Fruit fly (Drosophila melanogaster): Measurements from ENCODE around the gene CG31368.

CG31368 gene

dm6 chr3R:11872692-11873091 is 9.9 kb upstream of the CG31368 start (continued):
- TF ChIP-seq CG8388 (GFP tag; optimal IDR thresholded peaks at IDR 0.05) (peak; percentile 34), CG9215 (GFP tag; IDR thresholded peaks at IDR 0.05) (no peak), zen (tag; optimal IDR thresholded peaks at IDR 0.05) (peak; percentile 51), gem (tag; optimal IDR thresholded peaks at IDR 0.05) (peak; percentile 69), D19B (GFP tag; optimal IDR thresholded peaks at IDR 0.05) (peak; percentile 70), Rfx (GFP tag; IDR thresholded peaks at IDR 0.05) (peak; percentile 64), CG11085 (GFP tag; IDR thresholded peaks at IDR 0.05) (no peak), D (optimal IDR thresholded peaks at IDR 0.05) (no peak), D (GFP tag; optimal IDR thresholded peaks at IDR 0.05) (peak; percentile 15), CG13775 (GFP tag; optimal IDR thresholded peaks at IDR 0.05) (no peak), Blimp-1 (GFP tag; optimal IDR thresholded peaks at IDR 0.05) (peak; percentile 60), CG2712 (tag; optimal IDR thresholded peaks at IDR 0.05) (peak; percentile 67), Sry-δ (GFP tag; optimal IDR thresholded peaks at IDR 0.05) (no peak), CG32767 (GFP tag; IDR thresholded peaks at IDR 0.05) (peak; percentile 14; the same call in 1 of the 2 replicates), Lhr (GFP tag; optimal IDR thresholded peaks at IDR 0.05) (no peak), Drgx (GFP tag; IDR thresholded peaks at IDR 0.05) (peak; percentile 10; the same call in 1 of the 2 replicates), H2.0 (GFP tag; IDR thresholded peaks at IDR 0.05) (peak; percentile 56), otp (GFP tag; IDR thresholded peaks at IDR 0.05) (peak; percentile 32; the same call in 1 of the 3 replicates), CG6813 (GFP tag; optimal IDR thresholded peaks at IDR 0.05) (peak; percentile 57), C15 (GFP tag; IDR thresholded peaks at IDR 0.05) (0 out of 3 replicates have a peak, but pooled peaks have one; percentile 23), CG17328 (GFP tag; IDR thresholded peaks at IDR 0.05) (peak; percentile 50), ap (GFP tag; IDR thresholded peaks at IDR 0.05) (0 out of 2 replicates have a peak, but pooled peaks have one; percentile 12), CG7839 (tag; optimal IDR thresholded peaks at IDR 0.05) (peak; percentile 44), sens (GFP tag) (peak; percentile 84), Doc2 (GFP tag; IDR thresholded peaks at IDR 0.05) (0 out of 2 replicates have a peak, but pooled peaks have one; percentile 23), sna (GFP tag; IDR thresholded peaks at IDR 0.05; ENCODE audit: partially characterized antibody) (no peak), D19A (tag; optimal IDR thresholded peaks at IDR 0.05) (peak; percentile 56), cwo (GFP tag; optimal IDR thresholded peaks at IDR 0.05) (peak; percentile 57), dm (GFP tag; optimal IDR thresholded peaks at IDR 0.05) (no peak), CG18764 (GFP tag; optimal IDR thresholded peaks at IDR 0.05) (peak; percentile 12), luna (GFP tag; optimal IDR thresholded peaks at IDR 0.05) (no peak), Fer3 (tag; optimal IDR thresholded peaks at IDR 0.05) (peak; percentile 42), org-1 (GFP tag; optimal IDR thresholded peaks at IDR 0.05) (peak; percentile 11), Deaf1 (tag; optimal IDR thresholded peaks at IDR 0.05) (peak; percentile 1), CG10147 (GFP tag; optimal IDR thresholded peaks at IDR 0.05) (peak; percentile 25), CG34422 (GFP tag; IDR thresholded peaks at IDR 0.05) (peak; percentile 48; the same call in 1 of the 3 replicates), CG6254 (GFP tag; optimal IDR thresholded peaks at IDR 0.05) (peak; percentile 28), ATbp (GFP tag; optimal IDR thresholded peaks at IDR 0.05) (peak; percentile 16), Six4 (GFP tag; optimal IDR thresholded peaks at IDR 0.05) (peak; percentile 6), aop (GFP tag; IDR thresholded peaks at IDR 0.05) (0 out of 2 replicates have a peak, but pooled peaks have one; percentile 4)

DNA sequence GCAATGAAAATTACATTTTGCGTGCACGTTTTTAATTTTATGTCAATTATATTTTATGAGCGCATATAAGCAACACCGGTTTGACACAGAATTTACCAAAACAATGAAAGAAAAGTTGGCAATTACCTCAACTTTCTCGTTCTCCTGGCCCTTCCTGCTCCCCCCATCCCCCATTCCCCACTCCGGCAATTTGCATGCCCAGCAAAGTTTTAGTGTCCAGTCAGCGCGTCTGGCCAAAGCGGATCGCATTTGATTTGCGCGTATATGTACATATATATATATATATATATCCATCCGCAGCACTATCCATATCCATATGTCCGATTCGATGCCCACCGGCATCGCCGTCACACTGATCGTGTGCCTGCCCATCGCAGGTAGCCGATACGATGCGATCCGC is 5.8 kb upstream of the CG31368 start:
- TF ChIP-seq CG14667 (GFP tag; IDR thresholded peaks at IDR 0.05) (no peak), Deaf1 (tag; optimal IDR thresholded peaks at IDR 0.05) (peak; percentile 5)

Measured in whole organism, embryonic.